Fruit fly (Drosophila melanogaster) whole organism: ENCODE data around the gene Tet.

Experiments
- CG8478 ChIP-seq: fragments of >200 bp; optimal IDR thresholded peaks from 2 replicates; lab custom pipeline; 2018; ENCODE audit warnings: inconsistent platforms
- Dll ChIP-seq: fragments of >200 bp; optimal IDR thresholded peaks from 2 replicates; lab custom pipeline; 2017
- EcR ChIP-seq, 2 experiments: fragments of >200 bp; optimal IDR thresholded peaks; 2 replicates each; lab custom pipeline; 2017; ENCODE audit warnings: missing biosample characterization in 2 of 2, missing genetic modification characterization in 2 of 2, missing genetic modification reagents in 2 of 2
- pan ChIP-seq: fragments of >200 bp; optimal IDR thresholded peaks from 2 replicates; lab custom pipeline; 2017
- psq ChIP-seq: fragments of >200 bp; optimal IDR thresholded peaks from 2 replicates; lab custom pipeline; 2017

dm6 chr3L:2874031-2874430, 4.9 kb downstream of the Tet start:
- TF ChIP-seq psq (lab: Kevin White, UChicago) (no peak), pan (lab: Kevin White, UChicago) (no peak), Dll (lab: Kevin White, UChicago) (no peak), EcR (GFP tag; optimal IDR thresholded peaks at IDR 0.05; lab: Kevin White, UChicago) (no peak), CG8478 (lab: Kevin White, UChicago) (no peak)
